Fruit fly (Drosophila melanogaster) whole organism, prepupa: ENCODE data around the gene CG31904.

ENCODE experiments used
- CG11762 ChIP-seq: fragments of 200-800 bp; sonication (Bioruptor generic); optimal IDR thresholded peaks from 3 replicates; lab custom pipeline; 2016; ENCODE audit warnings: missing biosample characterization, missing genetic modification characterization; ENCODE audit not compliant: insufficient read depth
- CG11902 ChIP-seq: fragments of 200-800 bp; sonication (Bioruptor generic); optimal IDR thresholded peaks from 3 replicates; lab custom pipeline; 2016; ENCODE audit warnings: missing biosample characterization, missing genetic modification characterization
- CG15336 ChIP-seq: fragments of 200-800 bp; sonication (Bioruptor generic); IDR thresholded peaks from 2 replicates; pipeline ENCODE4 v1.3.6; 2022; ENCODE audit warnings: missing biosample characterization, missing genetic modification characterization
- CG16779 ChIP-seq: fragments of 200-800 bp; sonication (Bioruptor generic); optimal IDR thresholded peaks from 3 replicates; lab custom pipeline; 2017; ENCODE audit warnings: missing biosample characterization, mild to moderate bottlenecking, missing genetic modification characterization
- CG3032 ChIP-seq: fragments of 200-800 bp; optimal IDR thresholded peaks from 2 replicates; lab custom pipeline; 2019; ENCODE audit warnings: missing biosample characterization, mild to moderate bottlenecking, missing genetic modification characterization, moderate library complexity
- CG31627 ChIP-seq: fragments of 200-800 bp; sonication (Bioruptor generic); optimal IDR thresholded peaks from 3 replicates; lab custom pipeline; 2016; ENCODE audit warnings: missing biosample characterization, missing genetic modification characterization
- CG4318 ChIP-seq: fragments of 200-800 bp; sonication (Bioruptor generic); optimal IDR thresholded peaks from 3 replicates; lab custom pipeline; 2017; ENCODE audit warnings: missing biosample characterization, mild to moderate bottlenecking, missing genetic modification characterization
- CG6163 ChIP-seq: fragments of 200-800 bp; sonication (Bioruptor generic); IDR thresholded peaks from 3 replicates; pipeline ENCODE4 v1.3.6; 2022; ENCODE audit warnings: missing biosample characterization, missing genetic modification characterization
- CG6792 ChIP-seq: fragments of 200-800 bp; sonication (Bioruptor generic); optimal IDR thresholded peaks from 3 replicates; lab custom pipeline; 2016; ENCODE audit warnings: missing biosample characterization, missing genetic modification characterization
- CG7368 ChIP-seq: fragments of 200-800 bp; sonication (Bioruptor generic); optimal IDR thresholded peaks from 3 replicates; lab custom pipeline; 2016; ENCODE audit warnings: missing biosample characterization, missing genetic modification characterization
- CG8632 ChIP-seq: fragments of 200-800 bp; sonication (Bioruptor generic); optimal IDR thresholded peaks from 3 replicates; lab custom pipeline; 2016; ENCODE audit warnings: missing biosample characterization, missing genetic modification characterization
- Eip78C ChIP-seq: fragments of 200-800 bp; sonication (Bioruptor generic); peaks from one replicate; lab custom pipeline; 2016; ENCODE audit warnings: missing biosample characterization, missing genetic modification characterization
- Ets96B ChIP-seq: fragments of 200-800 bp; optimal IDR thresholded peaks from 2 replicates; lab custom pipeline; 2019; ENCODE audit warnings: missing biosample characterization, mild to moderate bottlenecking, missing genetic modification characterization, moderate library complexity
- Gug ChIP-seq: fragments of 200-800 bp; sonication (Bioruptor generic); IDR thresholded peaks from 2 replicates; pipeline ENCODE4 v1.3.6; 2022; ENCODE audit warnings: missing biosample characterization, missing genetic modification characterization
- Hr4 ChIP-seq: fragments of 200-800 bp; sonication (Bioruptor generic); optimal IDR thresholded peaks from 3 replicates; lab custom pipeline; 2016; ENCODE audit warnings: missing biosample characterization, missing genetic modification characterization
- Lpt ChIP-seq: fragments of 200-800 bp; sonication (Bioruptor generic); optimal IDR thresholded peaks from 3 replicates; lab custom pipeline; 2016; ENCODE audit warnings: missing biosample characterization, missing genetic modification characterization
- OdsH ChIP-seq: fragments of 200-800 bp; sonication (Bioruptor generic); optimal IDR thresholded peaks from 3 replicates; lab custom pipeline; 2016; ENCODE audit warnings: missing biosample characterization, missing genetic modification characterization
- Smox ChIP-seq: fragments of 200-800 bp; sonication (Bioruptor generic); optimal IDR thresholded peaks from 3 replicates; lab custom pipeline; 2016; ENCODE audit warnings: missing biosample characterization, missing genetic modification characterization
- Sox102F ChIP-seq: fragments of 200-800 bp; sonication (Bioruptor generic); optimal IDR thresholded peaks from 2 replicates; lab custom pipeline; 2016; ENCODE audit warnings: missing biosample characterization, mild to moderate bottlenecking, missing genetic modification characterization
- Sox14 ChIP-seq: fragments of 200-800 bp; sonication (Bioruptor generic); optimal IDR thresholded peaks from 3 replicates; lab custom pipeline; 2016; ENCODE audit warnings: missing biosample characterization, missing genetic modification characterization
- Sox15 ChIP-seq: fragments of 200-800 bp; sonication (Bioruptor generic); optimal IDR thresholded peaks from 3 replicates; lab custom pipeline; 2016; ENCODE audit warnings: missing biosample characterization, missing genetic modification characterization
- achi ChIP-seq: fragments of 200-800 bp; sonication (Bioruptor generic); optimal IDR thresholded peaks from 3 replicates; lab custom pipeline; 2016; ENCODE audit warnings: missing biosample characterization, missing genetic modification characterization
- acj6 ChIP-seq: fragments of 200-800 bp; sonication (Bioruptor generic); optimal IDR thresholded peaks from 3 replicates; lab custom pipeline; 2016; ENCODE audit warnings: missing biosample characterization, missing genetic modification characterization
- cyc ChIP-seq: fragments of 200-800 bp; sonication (Bioruptor generic); optimal IDR thresholded peaks from 3 replicates; lab custom pipeline; 2016; ENCODE audit warnings: missing biosample characterization, missing genetic modification characterization
- dsx ChIP-seq: fragments of 200-800 bp; optimal IDR thresholded peaks from 3 replicates; lab custom pipeline; 2019; ENCODE audit warnings: missing biosample characterization, mild to moderate bottlenecking, missing genetic modification characterization, moderate library complexity; ENCODE audit not compliant: poor library complexity, severe bottlenecking
- eg ChIP-seq: fragments of 200-800 bp; sonication (Bioruptor generic); IDR thresholded peaks from 3 replicates; pipeline ENCODE4 v1.3.6; 2022; ENCODE audit warnings: missing biosample characterization, missing genetic modification characterization
- esn ChIP-seq: fragments of 200-800 bp; sonication (Bioruptor generic); optimal IDR thresholded peaks from 2 replicates; lab custom pipeline; 2016; ENCODE audit warnings: missing biosample characterization, mild to moderate bottlenecking, missing genetic modification characterization, moderate library complexity
- fd85E ChIP-seq: fragments of 200-800 bp; sonication (Bioruptor generic); optimal IDR thresholded peaks from 3 replicates; lab custom pipeline; 2016; ENCODE audit warnings: missing biosample characterization, missing genetic modification characterization
- net ChIP-seq: fragments of 200-800 bp; sonication (Bioruptor generic); optimal IDR thresholded peaks from 3 replicates; lab custom pipeline; 2016; ENCODE audit warnings: missing biosample characterization, missing genetic modification characterization
- salr ChIP-seq, 2 experiments: fragments of 200-800 bp; sonication (Bioruptor generic); optimal IDR thresholded peaks; 3 replicates each; lab custom pipeline; 2016 to 2018; ENCODE audit warnings: missing biosample characterization in 2 of 2, missing genetic modification characterization in 2 of 2, mild to moderate bottlenecking in 1 of 2
- spab ChIP-seq: fragments of 200-800 bp; sonication (Bioruptor generic); optimal IDR thresholded peaks from 2 replicates; lab custom pipeline; 2017; ENCODE audit warnings: missing biosample characterization, mild to moderate bottlenecking, missing genetic modification characterization, missing genetic modification reagents
- ss ChIP-seq, 2 experiments: fragments of 200-800 bp; sonication (Bioruptor generic); optimal IDR thresholded peaks; 2 replicates in 1 of 2; 3 replicates in 1 of 2; lab custom pipeline; 2017 to 2018; ENCODE audit warnings: mild to moderate bottlenecking in 2 of 2, missing biosample characterization in 2 of 2, missing genetic modification characterization in 2 of 2, moderate library complexity in 1 of 2
- svp ChIP-seq: fragments of 200-800 bp; sonication (Bioruptor generic); peaks from one replicate; lab custom pipeline; 2016; ENCODE audit warnings: missing biosample characterization, missing genetic modification characterization
- topi ChIP-seq: fragments of 200-800 bp; sonication (Bioruptor generic); optimal IDR thresholded peaks from 3 replicates; lab custom pipeline; 2016; ENCODE audit warnings: missing biosample characterization, missing genetic modification characterization
- vri ChIP-seq: fragments of 200-800 bp; sonication (Bioruptor generic); optimal IDR thresholded peaks from 3 replicates; lab custom pipeline; 2016; ENCODE audit warnings: missing biosample characterization, mild to moderate bottlenecking, missing genetic modification characterization

The CG31904 gene

DNA sequence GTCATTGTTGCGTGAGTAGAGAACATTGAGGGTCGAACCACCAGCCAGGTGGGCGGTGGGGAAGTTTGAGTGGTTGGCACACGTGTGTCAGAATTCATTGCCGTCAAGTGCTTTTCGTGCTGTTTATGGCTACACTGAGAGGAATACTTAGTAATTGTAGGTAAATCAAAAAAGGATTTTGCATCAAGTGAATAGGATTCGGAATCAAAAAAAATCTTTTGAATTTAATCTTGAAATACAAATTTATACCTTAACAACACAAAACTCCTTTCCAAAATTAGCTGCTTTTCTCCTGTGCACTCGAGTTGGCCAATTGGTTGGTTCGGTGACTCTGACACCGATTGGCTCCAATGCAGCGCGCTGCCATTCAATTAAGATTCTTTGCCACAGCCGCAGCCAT, 15.9 kb upstream of the CG31904 start (continued):
- no peak for TF ChIP-seq CG8632 (GFP tag; lab: Kevin White, UChicago)
- TF ChIP-seq svp (GFP tag; lab: Kevin White, UChicago) = peak; percentile 65
- TF ChIP-seq Gug (GFP tag; lab: Robert Waterston, UW) = no peak
- TF ChIP-seq Sox15 = no peak
- TF ChIP-seq Ets96B (tag; lab: Kevin White, UChicago) = peak; percentile 12
- no peak for TF ChIP-seq net (GFP tag; lab: Kevin White, UChicago)
- TF ChIP-seq Lpt (GFP tag; lab: Kevin White, UChicago) = peak; percentile 19
- TF ChIP-seq CG4318 (GFP tag; lab: Kevin White, UChicago) = no peak
- peak; percentile 47 for TF ChIP-seq Hr4 (GFP tag; lab: Kevin White, UChicago)
- no peak for TF ChIP-seq CG7368 (GFP tag; lab: Kevin White, UChicago)
- TF ChIP-seq dsx = peak; percentile 5
- TF ChIP-seq ss (GFP tag; optimal IDR thresholded peaks at IDR 0.05; lab: Kevin White, UChicago) = peak; percentile 11 to 70
- TF ChIP-seq Smox (GFP tag; lab: Kevin White, UChicago) = no peak
- TF ChIP-seq cyc (GFP tag; lab: Kevin White, UChicago) = peak; percentile 4
- no peak for TF ChIP-seq Sox102F (GFP tag; lab: Kevin White, UChicago)
- TF ChIP-seq CG15336 = peak; percentile 53
- peak; percentile 32 for TF ChIP-seq topi (GFP tag; lab: Kevin White, UChicago)
- no peak for TF ChIP-seq vri (GFP tag; lab: Kevin White, UChicago)
- 0 out of 3 replicates have a peak, but pooled peaks have one; percentile 55 for TF ChIP-seq eg (GFP tag; lab: Robert Waterston, UW)
- TF ChIP-seq spab = no peak
- TF ChIP-seq CG16779 (tag; lab: Kevin White, UChicago) = no peak
- TF ChIP-seq acj6 (GFP tag; lab: Kevin White, UChicago) = no peak
- no peak for TF ChIP-seq fd85E (GFP tag; lab: Kevin White, UChicago)
- TF ChIP-seq, all 60 proteins: peak for 19

DNA sequence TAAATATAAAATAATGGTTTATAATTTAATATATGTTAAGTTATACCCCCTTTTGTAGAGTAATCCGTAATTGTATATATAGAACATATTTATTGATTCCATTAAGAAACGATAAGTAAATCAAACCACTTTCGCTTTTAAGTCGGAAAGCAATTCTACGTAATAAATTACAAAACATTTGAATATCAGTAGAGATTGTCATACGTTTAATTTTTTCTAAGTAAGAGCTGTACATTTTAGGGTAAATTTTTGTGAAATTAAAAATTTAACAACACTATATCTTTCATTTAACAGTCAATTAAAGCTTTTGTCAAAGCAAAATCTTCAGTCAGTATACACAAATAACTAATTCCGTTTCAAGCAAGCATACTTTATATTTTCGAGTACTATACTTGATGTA, 15.3 kb upstream of the CG31904 start, which contains the start of gene CG46025:
CG46025 (plus strand) TSS at position 301 of the 400 bp plus-strand sequence.
- TF ChIP-seq CG6792 (GFP tag; lab: Kevin White, UChicago) = no peak
- TF ChIP-seq spab = no peak
- no peak for TF ChIP-seq salr (GFP tag; optimal IDR thresholded peaks at IDR 0.05; lab: Kevin White, UChicago)
- TF ChIP-seq CG11762 = no peak
- TF ChIP-seq CG3032 = no peak
- no peak for TF ChIP-seq topi (GFP tag; lab: Kevin White, UChicago)
- TF ChIP-seq esn (GFP tag; lab: Kevin White, UChicago) = no peak

DNA sequence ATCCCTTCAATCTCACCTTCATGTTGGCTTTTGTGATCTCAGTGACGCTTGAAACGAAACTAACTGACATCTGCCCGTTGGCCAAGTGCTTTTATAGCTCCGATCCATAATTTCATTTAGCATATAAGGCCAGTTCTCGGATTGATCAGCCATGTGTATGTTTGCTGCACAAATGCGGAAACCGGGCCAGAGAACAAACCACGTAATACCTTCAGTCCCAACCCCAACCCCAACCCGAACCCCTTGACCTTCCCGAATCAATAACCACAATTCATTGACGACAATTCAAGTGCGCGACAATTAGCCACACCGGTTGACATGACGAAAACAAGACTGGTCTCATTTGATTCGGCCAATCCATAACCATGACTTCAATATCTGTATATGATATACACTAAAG, 14.5 kb upstream of the CG31904 start, which contains the start of gene CG7203:
CG7203 (minus strand) TSS at position 101 of the 400 bp plus-strand sequence.
- TF ChIP-seq svp (GFP tag; lab: Kevin White, UChicago) = no peak
- no peak for TF ChIP-seq CG31627
- TF ChIP-seq Eip78C = no peak
- no peak for TF ChIP-seq Hr4 (GFP tag; lab: Kevin White, UChicago)
- TF ChIP-seq vri (GFP tag; lab: Kevin White, UChicago) = no peak
- no peak for TF ChIP-seq CG11902 (GFP tag; lab: Kevin White, UChicago)
- TF ChIP-seq esn (GFP tag; lab: Kevin White, UChicago) = no peak
- TF ChIP-seq acj6 (GFP tag; lab: Kevin White, UChicago) = no peak
- no peak for TF ChIP-seq CG4318 (GFP tag; lab: Kevin White, UChicago)
- TF ChIP-seq salr (GFP tag; optimal IDR thresholded peaks at IDR 0.05; lab: Kevin White, UChicago) = no peak
- no peak for TF ChIP-seq achi (GFP tag; lab: Kevin White, UChicago)
- TF ChIP-seq Lpt (GFP tag; lab: Kevin White, UChicago) = no peak
- TF ChIP-seq OdsH (GFP tag; lab: Kevin White, UChicago) = no peak
- no peak for TF ChIP-seq CG6163
- TF ChIP-seq Gug (GFP tag; lab: Robert Waterston, UW) = no peak
- TF ChIP-seq CG15336 = no peak
- no peak for TF ChIP-seq Ets96B (tag; lab: Kevin White, UChicago)
- no peak for TF ChIP-seq Sox14 (GFP tag; lab: Kevin White, UChicago)
